Worm (Caenorhabditis elegans): Measurements from ENCODE around the gene nlp-24.

- TF ChIP-seq scrt-1 (GFP tag; IDR thresholded peaks at IDR 0.05): no peak
- no peak for TF ChIP-seq ceh-36 (tag; optimal IDR thresholded peaks at IDR 0.05)
- TF ChIP-seq ama-1 (optimal IDR thresholded peaks at IDR 0.05): no peak
- no peak for TF ChIP-seq ets-7 (tag; optimal IDR thresholded peaks at IDR 0.05)
- no peak for TF ChIP-seq F13C5.2 (tag; optimal IDR thresholded peaks at IDR 0.05)
- TF ChIP-seq flt-1 (GFP tag; IDR thresholded peaks at IDR 0.05): no peak
- TF ChIP-seq hmg-4 (GFP tag; optimal IDR thresholded peaks at IDR 0.05): no peak
- no peak for TF ChIP-seq tra-4 (tag; optimal IDR thresholded peaks at IDR 0.05)
- no peak for TF ChIP-seq aly-1 (tag; optimal IDR thresholded peaks at IDR 0.05)
Observed at ce11 chrV:11593888-11594287, 22.3 kb upstream of the nlp-24 start.

Measured in whole organism, early embryonic.